Fruit fly (Drosophila melanogaster) whole organism, embryonic: ENCODE results near the gene CG1213.

Experiments
- Adf1 ChIP-seq: fragments of 200-800 bp; sonication (Bioruptor generic); IDR thresholded peaks from 2 replicates; pipeline ENCODE4 v1.3.6; 2022; ENCODE audit warnings: missing biosample characterization, missing genetic modification characterization
- Awh ChIP-seq: fragments of 200-800 bp; sonication (Bioruptor generic); IDR thresholded peaks from 2 replicates; pipeline ENCODE4, ENCODE4 v1.3.6; 2022; ENCODE audit warnings: missing biosample characterization, missing genetic modification characterization
- BEAF-32 ChIP-seq: fragments of 200-800 bp; sonication (Bioruptor generic); optimal IDR thresholded peaks from 3 replicates; lab custom pipeline; 2017; ENCODE audit warnings: missing biosample characterization, missing genetic modification characterization, mild to moderate bottlenecking, moderate library complexity, missing genetic modification reagents
- CG10209 ChIP-seq: fragments of 200-800 bp; sonication (Bioruptor generic); optimal IDR thresholded peaks from 3 replicates; lab custom pipeline; 2017; ENCODE audit warnings: missing biosample characterization, mild to moderate bottlenecking, missing genetic modification characterization, missing genetic modification reagents
- CG10462 ChIP-seq: fragments of 200-800 bp; sonication (Bioruptor generic); optimal IDR thresholded peaks from 2 replicates; lab custom pipeline; 2016; ENCODE audit warnings: missing biosample characterization, missing genetic modification characterization
- CG12391 ChIP-seq: fragments of 200-800 bp; sonication (Bioruptor generic); optimal IDR thresholded peaks from 3 replicates; lab custom pipeline; 2018; ENCODE audit warnings: missing biosample characterization, mild to moderate bottlenecking, missing genetic modification characterization, moderate library complexity
- CG15479 ChIP-seq: fragments of 200-800 bp; sonication (Bioruptor generic); optimal IDR thresholded peaks from 3 replicates; lab custom pipeline; 2019; ENCODE audit warnings: missing biosample characterization, mild to moderate bottlenecking, missing genetic modification characterization, moderate library complexity
- CG1603 ChIP-seq: fragments of 200-800 bp; sonication (Bioruptor generic); optimal IDR thresholded peaks from 2 replicates; lab custom pipeline; 2019; ENCODE audit warnings: missing biosample characterization, mild to moderate bottlenecking, missing genetic modification characterization, moderate library complexity
- CG17186 ChIP-seq: fragments of 200-800 bp; sonication (Bioruptor generic); optimal IDR thresholded peaks from 3 replicates; lab custom pipeline; 2017; ENCODE audit warnings: missing biosample characterization, missing genetic modification reagents, missing genetic modification characterization
- CG2116 ChIP-seq: fragments of 200-800 bp; sonication (Bioruptor generic); optimal IDR thresholded peaks from 3 replicates; lab custom pipeline; 2018; ENCODE audit warnings: missing biosample characterization, mild to moderate bottlenecking, missing genetic modification characterization
- CG2202 ChIP-seq: fragments of 200-800 bp; sonication (Bioruptor generic); optimal IDR thresholded peaks from 2 replicates; lab custom pipeline; 2018; ENCODE audit warnings: missing biosample characterization, mild to moderate bottlenecking, missing genetic modification characterization
- CG2889 ChIP-seq: fragments of 200-800 bp; sonication (Bioruptor generic); IDR thresholded peaks from 3 replicates; pipeline ENCODE4 v1.3.6; 2022; ENCODE audit warnings: missing biosample characterization, missing genetic modification characterization
- CG31388 ChIP-seq: fragments of 200-800 bp; sonication (Bioruptor generic); optimal IDR thresholded peaks from 2 replicates; lab custom pipeline; 2016; ENCODE audit warnings: missing biosample characterization, missing genetic modification characterization
- CG34422 ChIP-seq: fragments of 200-800 bp; sonication (Bioruptor generic); IDR thresholded peaks from 3 replicates; pipeline ENCODE4 v1.3.6; 2022; ENCODE audit warnings: missing biosample characterization, missing genetic modification characterization
- CG3726 ChIP-seq: fragments of 200-800 bp; sonication (Bioruptor generic); IDR thresholded peaks from 3 replicates; pipeline ENCODE4, ENCODE4 v1.3.6; 2022; ENCODE audit warnings: missing biosample characterization, missing genetic modification characterization
- CG3847 ChIP-seq: fragments of 200-800 bp; sonication (Bioruptor generic); IDR thresholded peaks from 2 replicates; pipeline ENCODE4 v1.3.6; 2022; ENCODE audit warnings: missing biosample characterization, missing genetic modification characterization
- CG4360 ChIP-seq: fragments of 200-800 bp; sonication (Bioruptor generic); IDR thresholded peaks from 2 replicates; pipeline ENCODE4 v1.3.6; 2022; ENCODE audit warnings: missing biosample characterization, missing genetic modification characterization
- CG8388 ChIP-seq: fragments of 200-800 bp; sonication (Bioruptor generic); optimal IDR thresholded peaks from 2 replicates; lab custom pipeline; 2019; ENCODE audit warnings: missing biosample characterization, mild to moderate bottlenecking, missing genetic modification characterization, moderate library complexity
- CG8478 ChIP-seq: fragments of >200 bp; optimal IDR thresholded peaks from 2 replicates; lab custom pipeline; 2018
- CG8944 ChIP-seq: fragments of 200-800 bp; sonication (Bioruptor generic); optimal IDR thresholded peaks from 3 replicates; lab custom pipeline; 2016; ENCODE audit warnings: missing biosample characterization, missing genetic modification characterization
- CG9609 ChIP-seq: fragments of 200-800 bp; sonication (Bioruptor generic); optimal IDR thresholded peaks from 3 replicates; lab custom pipeline; 2016; ENCODE audit warnings: missing biosample characterization, missing genetic modification characterization
- CG9727 ChIP-seq: fragments of 200-800 bp; sonication (Bioruptor generic); optimal IDR thresholded peaks from 3 replicates; lab custom pipeline; 2017; ENCODE audit warnings: missing biosample characterization, mild to moderate bottlenecking, missing genetic modification characterization
- E2f1 ChIP-seq: fragments of 200-800 bp; sonication (Bioruptor generic); IDR thresholded peaks from 2 replicates; pipeline ENCODE4 v1.3.6; 2022; ENCODE audit warnings: missing biosample characterization, missing genetic modification characterization
- E2f2 ChIP-seq: fragments of 200-800 bp; sonication (Bioruptor generic); IDR thresholded peaks from 2 replicates; pipeline ENCODE4 v1.3.6; 2022; ENCODE audit warnings: missing biosample characterization, missing genetic modification characterization
- GATAe ChIP-seq: fragments of 200-800 bp; sonication (Bioruptor generic); conservative IDR thresholded peaks from 2 replicates; pipeline ENCODE4 v1.3.6; 2022; ENCODE audit warnings: missing biosample characterization, missing genetic modification characterization
- HLHmδ ChIP-seq: fragments of 200-800 bp; sonication (Bioruptor generic); optimal IDR thresholded peaks from 2 replicates; lab custom pipeline; 2018; ENCODE audit warnings: missing biosample characterization, mild to moderate bottlenecking, missing genetic modification characterization, moderate library complexity
- Hmx ChIP-seq: fragments of 200-800 bp; sonication (Bioruptor generic); optimal IDR thresholded peaks from 2 replicates; lab custom pipeline; 2016; ENCODE audit warnings: missing biosample characterization, missing genetic modification characterization
- MESR4 ChIP-seq: fragments of 200-800 bp; sonication (Bioruptor generic); optimal IDR thresholded peaks from 2 replicates; lab custom pipeline; 2018; ENCODE audit warnings: missing biosample characterization, mild to moderate bottlenecking, missing genetic modification characterization, moderate library complexity
- NFAT ChIP-seq: fragments of 200-800 bp; sonication (Bioruptor generic); IDR thresholded peaks from 2 replicates; pipeline ENCODE4 v1.3.6; 2022; ENCODE audit warnings: missing biosample characterization, missing genetic modification characterization
- Opbp ChIP-seq: fragments of 200-800 bp; sonication (Bioruptor generic); IDR thresholded peaks from 3 replicates; pipeline ENCODE4 v1.3.6; 2022; ENCODE audit warnings: missing biosample characterization, missing genetic modification characterization; ENCODE audit not compliant: partially characterized antibody
- Poxn ChIP-seq: fragments of 200-800 bp; sonication (Bioruptor generic); IDR thresholded peaks from 2 replicates; pipeline ENCODE4 v1.3.6; 2022; ENCODE audit warnings: missing biosample characterization, missing genetic modification characterization
- Ptx1 ChIP-seq: fragments of 200-800 bp; sonication (Bioruptor generic); IDR thresholded peaks from 2 replicates; pipeline ENCODE4 v1.3.6; 2022; ENCODE audit warnings: missing biosample characterization, missing genetic modification characterization
- Sry-δ ChIP-seq: fragments of 200-800 bp; sonication (Bioruptor generic); optimal IDR thresholded peaks from 2 replicates; lab custom pipeline; 2016; ENCODE audit warnings: missing biosample characterization, missing genetic modification characterization
- TFAM ChIP-seq: fragments of 200-800 bp; sonication (Bioruptor generic); optimal IDR thresholded peaks from 2 replicates; lab custom pipeline; 2017; ENCODE audit warnings: missing biosample characterization, missing genetic modification characterization, inconsistent platforms
- Vsx1 ChIP-seq: fragments of 200-800 bp; sonication (Bioruptor generic); optimal IDR thresholded peaks from 2 replicates; lab custom pipeline; 2017; ENCODE audit warnings: missing biosample characterization, mild to moderate bottlenecking, missing genetic modification characterization, missing genetic modification reagents
- chif ChIP-seq, 2 experiments: fragments of 200-800 bp; sonication (Bioruptor generic); optimal IDR thresholded peaks; 3 replicates each; lab custom pipeline; 2016; ENCODE audit warnings: missing biosample characterization in 2 of 2, missing genetic modification characterization in 2 of 2
- dan ChIP-seq: fragments of 200-800 bp; sonication (Bioruptor generic); IDR thresholded peaks from 2 replicates; pipeline ENCODE4 v1.3.6; 2022; ENCODE audit warnings: missing biosample characterization, missing genetic modification characterization
- eve ChIP-seq, 2 experiments: fragments of >200 bp; optimal IDR thresholded peaks; 2 replicates each; lab custom pipeline; 2017; ENCODE audit warnings: missing biosample characterization in 2 of 2, missing genetic modification characterization in 2 of 2
- fd96Cb ChIP-seq: fragments of 200-800 bp; sonication (Bioruptor generic); optimal IDR thresholded peaks from 2 replicates; lab custom pipeline; 2018; ENCODE audit warnings: missing biosample characterization, mild to moderate bottlenecking, missing genetic modification characterization, moderate library complexity
- ftz-f1 ChIP-seq: fragments of 200-800 bp; sonication (Bioruptor generic); optimal IDR thresholded peaks from 2 replicates; lab custom pipeline; 2016; ENCODE audit warnings: missing biosample characterization, missing genetic modification characterization
- fu2 ChIP-seq: fragments of 200-800 bp; sonication (Bioruptor generic); optimal IDR thresholded peaks from 2 replicates; lab custom pipeline; 2016; ENCODE audit warnings: missing biosample characterization, missing genetic modification characterization
- gfzf ChIP-seq: fragments of 200-800 bp; sonication (Bioruptor generic); optimal IDR thresholded peaks from 2 replicates; lab custom pipeline; 2016; ENCODE audit warnings: missing biosample characterization, mild to moderate bottlenecking, missing genetic modification characterization, moderate library complexity
- gro ChIP-seq: fragments of 200-800 bp; sonication (Bioruptor generic); optimal IDR thresholded peaks from 2 replicates; lab custom pipeline; 2016; ENCODE audit warnings: missing biosample characterization, missing genetic modification characterization
- nmo ChIP-seq: fragments of 200-800 bp; sonication (Bioruptor generic); optimal IDR thresholded peaks from 2 replicates; lab custom pipeline; 2018; ENCODE audit warnings: missing biosample characterization, mild to moderate bottlenecking, missing genetic modification characterization, moderate library complexity
- onecut ChIP-seq: fragments of 200-800 bp; sonication (Bioruptor generic); IDR thresholded peaks from 2 replicates; pipeline ENCODE4 v1.3.6; 2022; ENCODE audit warnings: missing biosample characterization, missing genetic modification characterization
- p53 ChIP-seq: fragments of 200-800 bp; sonication (Bioruptor generic); optimal IDR thresholded peaks from 2 replicates; lab custom pipeline; 2016; ENCODE audit warnings: missing biosample characterization, missing genetic modification characterization
- sisA ChIP-seq: fragments of 200-800 bp; sonication (Bioruptor generic); IDR thresholded peaks from 2 replicates; pipeline ENCODE4 v1.3.6; 2022; ENCODE audit warnings: missing biosample characterization, missing genetic modification characterization
- slp2 ChIP-seq: fragments of 200-800 bp; sonication (Bioruptor generic); optimal IDR thresholded peaks from 2 replicates; lab custom pipeline; 2016; ENCODE audit warnings: missing biosample characterization, missing genetic modification characterization
- sr ChIP-seq: fragments of 200-800 bp; sonication (Bioruptor generic); IDR thresholded peaks from 3 replicates; pipeline ENCODE4 v1.3.6; 2022; ENCODE audit warnings: missing biosample characterization, missing genetic modification characterization
- tio ChIP-seq: fragments of 200-800 bp; sonication (Bioruptor generic); optimal IDR thresholded peaks from 2 replicates; lab custom pipeline; 2017; ENCODE audit warnings: missing biosample characterization, missing genetic modification characterization, inconsistent platforms
- tna ChIP-seq: fragments of 200-800 bp; sonication (Bioruptor generic); IDR thresholded peaks from 2 replicates; pipeline ENCODE4 v1.3.6; 2022; ENCODE audit warnings: missing biosample characterization, missing genetic modification characterization; ENCODE audit not compliant: partially characterized antibody
- ttk ChIP-seq: fragments of 200-800 bp; sonication (Bioruptor generic); IDR thresholded peaks from 2 replicates; pipeline ENCODE4 v2.1.2; 2022; ENCODE audit warnings: missing biosample characterization, missing genetic modification characterization
- wek ChIP-seq: fragments of 200-800 bp; sonication (Bioruptor generic); optimal IDR thresholded peaks from 3 replicates; lab custom pipeline; 2018; ENCODE audit warnings: missing biosample characterization, mild to moderate bottlenecking, missing genetic modification characterization, moderate library complexity

Gene CG1213

DNA sequence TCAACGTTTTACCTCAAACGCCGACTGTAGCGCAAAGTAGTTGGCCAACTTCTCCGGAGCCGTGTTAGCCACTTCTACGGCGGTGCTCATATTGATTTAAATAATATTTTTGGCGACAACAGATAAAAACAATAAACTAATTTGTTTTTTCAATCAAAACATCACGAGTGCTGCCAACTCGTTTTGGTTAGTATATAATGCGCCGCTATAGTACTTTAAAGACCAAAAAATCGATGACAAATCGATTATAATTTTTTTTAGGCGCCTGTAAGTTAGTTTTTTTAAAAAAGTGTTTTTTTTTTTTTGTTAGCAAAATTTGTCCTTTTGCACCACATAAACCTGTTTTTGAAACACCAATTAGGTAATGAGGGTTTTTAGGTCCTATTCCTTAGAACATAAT, 19.7 kb upstream of the CG1213 start, which contains the start of gene Hpr1 (continued):
- TF ChIP-seq onecut (0 out of 2 replicates have a peak, but pooled peaks have one; percentile 34), MESR4 (peak; percentile 36), gfzf (GFP tag; lab: Kevin White, UChicago) (peak; percentile 41), tio (GFP tag; lab: Kevin White, UChicago) (no peak), CG17186 (GFP tag; lab: Kevin White, UChicago) (peak; percentile 84), CG9727 (GFP tag; lab: Kevin White, UChicago) (no peak), CG9609 (GFP tag; lab: Kevin White, UChicago) (no peak), tna (GFP tag; lab: Robert Waterston, UW) (no peak), CG10462 (no peak), E2f1 (GFP tag; lab: Robert Waterston, UW) (no peak), CG2116 (GFP tag; lab: Kevin White, UChicago) (peak; percentile 57), ttk (GFP tag; lab: Robert Waterston, UW) (no peak), CG10209 (GFP tag; lab: Kevin White, UChicago) (no peak), CG8388 (no peak), CG31388 (no peak), Vsx1 (GFP tag; lab: Kevin White, UChicago) (no peak), sisA (GFP tag; lab: Robert Waterston, UW) (no peak), TFAM (no peak), BEAF-32 (peak; percentile 47), CG15479 (no peak), Poxn (GFP tag; lab: Robert Waterston, UW) (no peak), CG3726 (GFP tag; lab: Robert Waterston, UW) (no peak), CG8944 (GFP tag; lab: Kevin White, UChicago) (no peak), Awh (no peak), Hmx (GFP tag; lab: Kevin White, UChicago) (no peak), gro (no peak), CG2889 (GFP tag; lab: Robert Waterston, UW) (no peak), p53 (GFP tag; lab: Kevin White, UChicago) (no peak), CG34422 (GFP tag; lab: Robert Waterston, UW) (no peak), fd96Cb (tag; lab: Kevin White, UChicago) (no peak), Adf1 (GFP tag; lab: Robert Waterston, UW) (no peak), Sry-δ (GFP tag; lab: Kevin White, UChicago) (peak; percentile 42), CG12391 (tag; lab: Kevin White, UChicago) (no peak), wek (GFP tag; lab: Kevin White, UChicago) (no peak), nmo (no peak), Ptx1 (no peak), CG3847 (GFP tag; lab: Robert Waterston, UW) (0 out of 2 replicates have a peak, but pooled peaks have one; percentile 25), CG4360 (GFP tag; lab: Robert Waterston, UW) (no peak), eve (GFP tag; optimal IDR thresholded peaks at IDR 0.05; lab: Kevin White, UChicago) (no peak), CG8478 (lab: Kevin White, UChicago) (no peak), slp2 (GFP tag; lab: Kevin White, UChicago) (no peak), HLHmδ (GFP tag; lab: Kevin White, UChicago) (no peak), E2f2 (GFP tag; lab: Robert Waterston, UW) (peak; percentile 93), GATAe (no peak), dan (no peak), sr (no peak), CG1603 (tag; lab: Kevin White, UChicago) (peak; percentile 36), CG2202 (tag; lab: Kevin White, UChicago) (no peak), ftz-f1 (GFP tag; lab: Kevin White, UChicago) (no peak), fu2 (no peak), Opbp (GFP tag; lab: Robert Waterston, UW) (no peak; the same call in 2 of the 3 replicates), chif (GFP tag; optimal IDR thresholded peaks at IDR 0.05; lab: Kevin White, UChicago) (no peak), NFAT (no peak)
